Comparison of ENCODE assay signal across 4 worm cellular contexts in the genomic region with DNA sequence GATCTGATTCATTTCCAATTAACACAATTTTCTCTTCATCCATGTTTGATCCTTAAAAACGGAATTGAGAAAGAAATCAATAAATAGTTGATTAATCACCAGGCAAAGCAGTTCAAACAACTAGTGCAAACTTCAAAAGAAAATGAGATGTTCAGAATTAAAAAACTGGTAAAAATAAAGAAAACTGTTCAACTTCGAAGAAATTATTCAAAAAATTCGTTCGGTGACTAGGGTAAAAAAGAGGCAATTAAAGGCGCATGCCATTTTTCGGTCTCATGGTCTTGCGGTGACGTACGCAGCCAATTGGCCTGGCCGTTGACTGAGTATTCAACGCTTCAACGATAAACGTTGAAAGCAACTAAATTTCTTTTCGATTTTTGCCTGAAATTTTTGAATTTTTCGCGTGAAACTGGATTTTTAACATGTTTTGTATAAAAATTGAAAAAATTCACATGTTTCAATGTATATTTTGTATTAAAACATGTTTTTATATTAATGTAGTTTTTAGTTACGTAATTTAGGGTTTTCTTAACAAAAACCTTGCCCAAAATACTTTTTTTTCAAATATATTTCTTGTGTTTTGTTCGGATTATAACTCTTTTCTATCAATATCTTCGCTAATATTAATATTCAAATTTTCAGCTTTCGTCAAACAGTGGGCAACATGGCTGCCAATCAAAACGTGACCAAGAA.
TF ChIP-seq lines count a peak whose summit lies in the region.

A gene (minus strand): TSS at position 51 of the 693 bp plus-strand sequence.
A gene (plus strand): TSS at position 643 of the 693 bp plus-strand sequence.

TF ChIP-seq in whole organism, L1 larva, 84 proteins besides CTCF, POLR2A, EP300 and RAD21 (continued from another document and continues in another):
- TF ChIP-seq hlh-17 (GFP tag; optimal IDR thresholded peaks at IDR 0.05; lab: Kevin White, UChicago; ENCODE audit: borderline replicate concordance) (no peak), vab-15 (tag; optimal IDR thresholded peaks at IDR 0.05; lab: Kevin White, UChicago) (peak; percentile 44), ces-1 (GFP tag; optimal IDR thresholded peaks at IDR 0.05; lab: Kevin White, UChicago) (no peak), lin-39 (tag; optimal IDR thresholded peaks at IDR 0.05; lab: Kevin White, UChicago) (peak; percentile 23), ztf-4 (tag; optimal IDR thresholded peaks at IDR 0.05; lab: Kevin White, UChicago) (peak; percentile 7), nhr-71 (tag; optimal IDR thresholded peaks at IDR 0.05; lab: Kevin White, UChicago) (peak; percentile 83), pqm-1 (tag; optimal IDR thresholded peaks at IDR 0.05; lab: Kevin White, UChicago) (no peak), nhr-28 (tag; optimal IDR thresholded peaks at IDR 0.05; lab: Kevin White, UChicago) (no peak), pax-3 (tag; optimal IDR thresholded peaks at IDR 0.05; lab: Kevin White, UChicago) (no peak), lin-15B (tag; optimal IDR thresholded peaks at IDR 0.05; lab: Kevin White, UChicago) (peak; percentile 68), efl-1 (optimal IDR thresholded peaks at IDR 0.05; lab: Kevin White, UChicago) (peak; percentile 82 to 88), efl-1 (GFP tag; optimal IDR thresholded peaks at IDR 0.05 in 1 of 2; lab: Kevin White, UChicago) (peak; percentile 73 to 96), snu-23 (GFP tag; optimal IDR thresholded peaks at IDR 0.05; lab: Kevin White, UChicago) (peak; percentile 79), xbp-1 (tag; optimal IDR thresholded peaks at IDR 0.05; lab: Kevin White, UChicago) (peak; percentile 74), nhr-77 (tag; optimal IDR thresholded peaks at IDR 0.05; lab: Kevin White, UChicago) (peak; percentile 70), aha-1 (tag; optimal IDR thresholded peaks at IDR 0.05; lab: Kevin White, UChicago) (no peak), nhr-76 (tag; optimal IDR thresholded peaks at IDR 0.05; lab: Kevin White, UChicago) (no peak), fkh-8 (tag; optimal IDR thresholded peaks at IDR 0.05; lab: Kevin White, UChicago) (peak; percentile 66), lin-35 (GFP tag; optimal IDR thresholded peaks at IDR 0.05; lab: Kevin White, UChicago) (peak; percentile 81 to 89), hlh-4 (tag; optimal IDR thresholded peaks at IDR 0.05; lab: Kevin White, UChicago) (no peak), unc-62 (GFP tag; optimal IDR thresholded peaks at IDR 0.05; lab: Kevin White, UChicago) (no peak), nhr-84 (tag; optimal IDR thresholded peaks at IDR 0.05; lab: Kevin White, UChicago) (no peak), pag-3 (tag; optimal IDR thresholded peaks at IDR 0.05; lab: Kevin White, UChicago; ENCODE audit: borderline replicate concordance, insufficient read depth) (no peak), dsc-1 (tag; optimal IDR thresholded peaks at IDR 0.05; lab: Kevin White, UChicago) (peak; percentile 44), grh-1 (GFP tag; IDR thresholded peaks at IDR 0.05; lab: Robert Waterston, UW) (0 out of 2 replicates have a peak, but pooled peaks have one; percentile 27), lir-3 (tag; optimal IDR thresholded peaks at IDR 0.05; lab: Kevin White, UChicago; ENCODE audit: poor library complexity) (peak; percentile 25), lin-13 (GFP tag; optimal IDR thresholded peaks at IDR 0.05; lab: Kevin White, UChicago) (peak; percentile 65), hpl-2 (GFP tag; optimal IDR thresholded peaks at IDR 0.05; lab: Kevin White, UChicago) (peak; percentile 27), C34B4.2 (tag; optimal IDR thresholded peaks at IDR 0.05; lab: Kevin White, UChicago) (no peak), tlp-1 (tag; optimal IDR thresholded peaks at IDR 0.05; lab: Kevin White, UChicago) (no peak)

TF ChIP-seq in whole organism, L2 larva, 48 proteins besides CTCF, POLR2A, EP300 and RAD21 (continued from another document):
- TF ChIP-seq lin-13 (GFP tag; optimal IDR thresholded peaks at IDR 0.05; lab: Kevin White, UChicago) (peak; percentile 81), C34F6.9 (tag; optimal IDR thresholded peaks at IDR 0.05; lab: Kevin White, UChicago) (peak; percentile 90), aly-2 (tag; optimal IDR thresholded peaks at IDR 0.05; lab: Kevin White, UChicago) (no peak), Y55F3AM.14 (GFP tag; optimal IDR thresholded peaks at IDR 0.05; lab: Kevin White, UChicago) (no peak), F13H6.1 (tag; optimal IDR thresholded peaks at IDR 0.05; lab: Kevin White, UChicago) (peak; percentile 64), ztf-11 (tag; optimal IDR thresholded peaks at IDR 0.05; lab: Kevin White, UChicago) (no peak), ztf-4 (tag; optimal IDR thresholded peaks at IDR 0.05; lab: Kevin White, UChicago) (no peak), sma-9 (GFP tag; optimal IDR thresholded peaks at IDR 0.05; lab: Kevin White, UChicago) (peak; percentile 55), sma-9 (tag; optimal IDR thresholded peaks at IDR 0.05; lab: Kevin White, UChicago) (no peak), zag-1 (tag; optimal IDR thresholded peaks at IDR 0.05; lab: Kevin White, UChicago) (peak; percentile 10), nhr-129 (tag; optimal IDR thresholded peaks at IDR 0.05; lab: Kevin White, UChicago) (peak; percentile 91), alr-1 (tag; optimal IDR thresholded peaks at IDR 0.05; lab: Kevin White, UChicago) (no peak), nhr-23 (tag; optimal IDR thresholded peaks at IDR 0.05; lab: Kevin White, UChicago) (no peak), sem-4 (tag; optimal IDR thresholded peaks at IDR 0.05; lab: Kevin White, UChicago) (no peak), lsy-2 (tag; optimal IDR thresholded peaks at IDR 0.05; lab: Kevin White, UChicago) (peak; percentile 68 to 92), nhr-25 (tag; optimal IDR thresholded peaks at IDR 0.05; lab: Kevin White, UChicago) (peak; percentile 73), ceh-82 (tag; optimal IDR thresholded peaks at IDR 0.05; lab: Kevin White, UChicago) (no peak), ztf-1 (GFP tag; conservative IDR thresholded peaks at IDR 0.05; lab: Robert Waterston, UW) (no peak), elt-3 (tag; optimal IDR thresholded peaks at IDR 0.05; lab: Kevin White, UChicago) (no peak), gmeb-1 (tag; optimal IDR thresholded peaks at IDR 0.05; lab: Kevin White, UChicago) (peak; percentile 78)

TF ChIP-seq in whole organism, L4 larva, 104 proteins besides CTCF, POLR2A, EP300 and RAD21 (continued from another document):
- TF ChIP-seq lin-13 (GFP tag; optimal IDR thresholded peaks at IDR 0.05; lab: Kevin White, UChicago): peak; percentile 72
- no peak for TF ChIP-seq ceh-82 (tag; optimal IDR thresholded peaks at IDR 0.05; lab: Kevin White, UChicago)
- TF ChIP-seq set-16 (GFP tag; IDR thresholded peaks at IDR 0.05; lab: Robert Waterston, UW): no peak
- TF ChIP-seq T26A8.4 (GFP tag; IDR thresholded peaks at IDR 0.05; lab: Robert Waterston, UW): peak; percentile 63
- TF ChIP-seq dve-1 (tag; optimal IDR thresholded peaks at IDR 0.05; lab: Kevin White, UChicago; ENCODE audit: insufficient read depth): peak; percentile 91
- TF ChIP-seq mep-1 (tag; optimal IDR thresholded peaks at IDR 0.05; lab: Kevin White, UChicago): peak; percentile 89
- TF ChIP-seq snpc-4 (tag; optimal IDR thresholded peaks at IDR 0.05; lab: Kevin White, UChicago): no peak
- peak in 1 of 2 experiments; percentile 2 for TF ChIP-seq hif-1 (tag; optimal IDR thresholded peaks at IDR 0.05; lab: Kevin White, UChicago)
- peak; percentile 24; the same call in 1 of the 2 replicates for TF ChIP-seq ceh-44 (GFP tag; IDR thresholded peaks at IDR 0.05; lab: Robert Waterston, UW)
- TF ChIP-seq lsy-2 (tag; optimal IDR thresholded peaks at IDR 0.05; lab: Kevin White, UChicago): peak; percentile 66 to 92
- TF ChIP-seq cey-2 (tag; optimal IDR thresholded peaks at IDR 0.05; lab: Kevin White, UChicago; ENCODE audit: borderline replicate concordance, insufficient read depth): no peak
- no peak for TF ChIP-seq vab-7 (GFP tag; IDR thresholded peaks at IDR 0.05; lab: Robert Waterston, UW)
- TF ChIP-seq ZK546.5 (tag; optimal IDR thresholded peaks at IDR 0.05; lab: Kevin White, UChicago): no peak
- no peak for TF ChIP-seq ZK337.2 (GFP tag; IDR thresholded peaks at IDR 0.05; lab: Robert Waterston, UW)
- TF ChIP-seq nhr-25 (tag; optimal IDR thresholded peaks at IDR 0.05; lab: Kevin White, UChicago; ENCODE audit: borderline replicate concordance, insufficient read depth): peak; percentile 22
- TF ChIP-seq ceh-62 (tag; optimal IDR thresholded peaks at IDR 0.05; lab: Kevin White, UChicago): no peak
- TF ChIP-seq zfp-3 (GFP tag; conservative IDR thresholded peaks at IDR 0.05; lab: Robert Waterston, UW): no peak
- TF ChIP-seq attf-4 (tag; optimal IDR thresholded peaks at IDR 0.05; lab: Kevin White, UChicago): no peak
- peak in 1 of 2 experiments; percentile 68 for TF ChIP-seq mdl-1 (tag; optimal IDR thresholded peaks at IDR 0.05; lab: Kevin White, UChicago)
- TF ChIP-seq mxl-3 (GFP tag; optimal IDR thresholded peaks at IDR 0.05; lab: Kevin White, UChicago): no peak
- TF ChIP-seq mes-2 (tag; optimal IDR thresholded peaks at IDR 0.05; lab: Kevin White, UChicago; ENCODE audit: poor library complexity, severe bottlenecking): peak; percentile 90
- peak; percentile 69 for TF ChIP-seq lin-38 (GFP tag; IDR thresholded peaks at IDR 0.05; lab: Robert Waterston, UW)
- no peak for TF ChIP-seq zip-2 (tag; optimal IDR thresholded peaks at IDR 0.05; lab: Kevin White, UChicago)
- TF ChIP-seq unc-62 (GFP tag; optimal IDR thresholded peaks at IDR 0.05 in 1 of 2; lab: Kevin White, UChicago): no peak
- no peak for TF ChIP-seq unc-62 (tag; optimal IDR thresholded peaks at IDR 0.05; lab: Kevin White, UChicago)
- no peak for TF ChIP-seq php-3 (GFP tag; IDR thresholded peaks at IDR 0.05; lab: Robert Waterston, UW)
- no peak for TF ChIP-seq F44E2.7 (GFP tag; IDR thresholded peaks at IDR 0.05; lab: Robert Waterston, UW)
- TF ChIP-seq nhr-102 (tag; optimal IDR thresholded peaks at IDR 0.05; lab: Kevin White, UChicago): peak; percentile 20
- peak; percentile 69 for TF ChIP-seq unc-130 (GFP tag; optimal IDR thresholded peaks at IDR 0.05; lab: Kevin White, UChicago)
- TF ChIP-seq D1046.2 (GFP tag; IDR thresholded peaks at IDR 0.05; lab: Robert Waterston, UW): no peak
- TF ChIP-seq ceh-32 (tag; optimal IDR thresholded peaks at IDR 0.05; lab: Kevin White, UChicago; ENCODE audit: poor library complexity): no peak
- TF ChIP-seq dmd-6 (GFP tag; IDR thresholded peaks at IDR 0.05; lab: Robert Waterston, UW): peak; percentile 43
- peak; percentile 70 for TF ChIP-seq rbr-2 (tag; optimal IDR thresholded peaks at IDR 0.05; lab: Kevin White, UChicago)
- TF ChIP-seq nhr-28 (tag; optimal IDR thresholded peaks at IDR 0.05; lab: Kevin White, UChicago): peak; percentile 69
- TF ChIP-seq lin-15B (tag; optimal IDR thresholded peaks at IDR 0.05; lab: Kevin White, UChicago): no peak
- TF ChIP-seq aha-1 (tag; lab: Kevin White, UChicago): peak; percentile 36
- no peak for TF ChIP-seq unc-39 (tag; optimal IDR thresholded peaks at IDR 0.05; lab: Kevin White, UChicago)

TF ChIP-seq in whole organism, young adult, 124 proteins besides CTCF, POLR2A, EP300 and RAD21 (continued from another document and continues in another):
- TF ChIP-seq unc-130 (GFP tag; optimal IDR thresholded peaks at IDR 0.05; lab: Kevin White, UChicago): no peak
- no peak for TF ChIP-seq rcor-1 (GFP tag; IDR thresholded peaks at IDR 0.05; lab: Robert Waterston, UW)
- TF ChIP-seq die-1 (tag; optimal IDR thresholded peaks at IDR 0.05; lab: Kevin White, UChicago): no peak
- TF ChIP-seq lag-1 (GFP tag; IDR thresholded peaks at IDR 0.05; lab: Robert Waterston, UW): no peak
- TF ChIP-seq ceh-40 (GFP tag; IDR thresholded peaks at IDR 0.05; lab: Robert Waterston, UW): no peak
- TF ChIP-seq snpc-1.1 (tag; optimal IDR thresholded peaks at IDR 0.05; lab: Kevin White, UChicago; ENCODE audit: insufficient read depth): peak; percentile 66
- TF ChIP-seq mxl-1 (tag; optimal IDR thresholded peaks at IDR 0.05; lab: Kevin White, UChicago): no peak
- TF ChIP-seq xnd-1 (tag; optimal IDR thresholded peaks at IDR 0.05; lab: Kevin White, UChicago): no peak
- peak; percentile 48 for TF ChIP-seq efl-1 (GFP tag; optimal IDR thresholded peaks at IDR 0.05; lab: Kevin White, UChicago)
- TF ChIP-seq F57A8.1 (GFP tag; optimal IDR thresholded peaks at IDR 0.05; lab: Kevin White, UChicago): no peak
- peak; percentile 29 for TF ChIP-seq dpl-1 (GFP tag; optimal IDR thresholded peaks at IDR 0.05; lab: Kevin White, UChicago)
- TF ChIP-seq lin-54 (GFP tag; optimal IDR thresholded peaks at IDR 0.05; lab: Kevin White, UChicago): peak; percentile 67
- 0 out of 2 replicates have a peak, but pooled peaks have one; percentile 18 for TF ChIP-seq dox-1 (GFP tag; IDR thresholded peaks at IDR 0.05; lab: Robert Waterston, UW)
- TF ChIP-seq hsf-1 (GFP tag; IDR thresholded peaks at IDR 0.05; lab: Robert Waterston, UW): peak; percentile 58; the same call in 1 of the 2 replicates
- TF ChIP-seq K11D2.4 (GFP tag; IDR thresholded peaks at IDR 0.05; lab: Robert Waterston, UW): no peak
- no peak for TF ChIP-seq ceh-100 (GFP tag; IDR thresholded peaks at IDR 0.05; lab: Robert Waterston, UW)
- TF ChIP-seq ztf-6 (GFP tag; IDR thresholded peaks at IDR 0.05; lab: Robert Waterston, UW): no peak
- TF ChIP-seq K12H6.12 (tag; optimal IDR thresholded peaks at IDR 0.05; lab: Kevin White, UChicago): no peak
- peak; percentile 40 for TF ChIP-seq ZK185.1 (tag; optimal IDR thresholded peaks at IDR 0.05; lab: Kevin White, UChicago; ENCODE audit: poor library complexity, severe bottlenecking)
- no peak for TF ChIP-seq aptf-2 (GFP tag; conservative IDR thresholded peaks at IDR 0.05; lab: Robert Waterston, UW)
- TF ChIP-seq zim-3 (tag; optimal IDR thresholded peaks at IDR 0.05; lab: Kevin White, UChicago): no peak
- TF ChIP-seq T26A5.8 (tag; optimal IDR thresholded peaks at IDR 0.05; lab: Kevin White, UChicago): no peak
- TF ChIP-seq atf-7 (tag; optimal IDR thresholded peaks at IDR 0.05; lab: Kevin White, UChicago): no peak
- TF ChIP-seq ama-1 (optimal IDR thresholded peaks at IDR 0.05; lab: Kevin White, UChicago): no peak
- no peak for TF ChIP-seq ama-1 (GFP tag; optimal IDR thresholded peaks at IDR 0.05; lab: Kevin White, UChicago)
- TF ChIP-seq let-607 (tag; optimal IDR thresholded peaks at IDR 0.05; lab: Kevin White, UChicago): peak in 1 of 2 experiments; percentile 36
- TF ChIP-seq dpff-1 (tag; optimal IDR thresholded peaks at IDR 0.05; lab: Kevin White, UChicago): no peak
- TF ChIP-seq sptf-2 (GFP tag; optimal IDR thresholded peaks at IDR 0.05; lab: Kevin White, UChicago): no peak
- TF ChIP-seq hlh-12 (tag; optimal IDR thresholded peaks at IDR 0.05; lab: Kevin White, UChicago): no peak
- no peak for TF ChIP-seq tbx-9 (tag; optimal IDR thresholded peaks at IDR 0.05; lab: Kevin White, UChicago; ENCODE audit: borderline replicate concordance)
- peak; percentile 55 for TF ChIP-seq snpc-1.3 (tag; optimal IDR thresholded peaks at IDR 0.05; lab: Kevin White, UChicago; ENCODE audit: insufficient read depth)
- no peak for TF ChIP-seq ztf-25 (GFP tag; IDR thresholded peaks at IDR 0.05; lab: Robert Waterston, UW)
- TF ChIP-seq ztf-22 (GFP tag; optimal IDR thresholded peaks at IDR 0.05; lab: Kevin White, UChicago): no peak
- no peak for TF ChIP-seq pha-4 (tag; optimal IDR thresholded peaks at IDR 0.05; lab: Kevin White, UChicago)
- no peak for TF ChIP-seq rpc-1 (optimal IDR thresholded peaks at IDR 0.05; lab: Kevin White, UChicago)
- TF ChIP-seq rpc-1 (tag; optimal IDR thresholded peaks at IDR 0.05; lab: Kevin White, UChicago): no peak
- peak; percentile 31 for TF ChIP-seq tlf-1 (GFP tag; optimal IDR thresholded peaks at IDR 0.05; lab: Kevin White, UChicago)
- no peak for TF ChIP-seq T07F8.4 (tag; optimal IDR thresholded peaks at IDR 0.05; lab: Kevin White, UChicago)
- TF ChIP-seq ekl-4 (GFP tag; IDR thresholded peaks at IDR 0.05; lab: Robert Waterston, UW): no peak
- TF ChIP-seq nfyb-1 (GFP tag; IDR thresholded peaks at IDR 0.05; lab: Robert Waterston, UW): 0 out of 2 replicates have a peak, but pooled peaks have one; percentile 53
- no peak for TF ChIP-seq F55B11.4 (tag; optimal IDR thresholded peaks at IDR 0.05; lab: Kevin White, UChicago; ENCODE audit: borderline replicate concordance, insufficient read depth)
- no peak for TF ChIP-seq Y53F4B.3 (GFP tag; IDR thresholded peaks at IDR 0.05; lab: Robert Waterston, UW)
- no peak for TF ChIP-seq lir-1 (GFP tag; conservative IDR thresholded peaks at IDR 0.05; lab: Robert Waterston, UW)
- no peak for TF ChIP-seq F52B5.7 (tag; optimal IDR thresholded peaks at IDR 0.05; lab: Kevin White, UChicago)
- no peak for TF ChIP-seq aptf-3 (GFP tag; IDR thresholded peaks at IDR 0.05; lab: Robert Waterston, UW)
- peak; percentile 69 for TF ChIP-seq F49E8.2 (tag; optimal IDR thresholded peaks at IDR 0.05; lab: Kevin White, UChicago; ENCODE audit: insufficient read depth)
- no peak for TF ChIP-seq nhr-120 (GFP tag; IDR thresholded peaks at IDR 0.05; lab: Robert Waterston, UW)
